Worm (Caenorhabditis elegans): ENCODE results near the gene K02E10.6.

ce11 chrX:2526078-2526477 is 43.5 kb upstream of the K02E10.6 start:
- TF ChIP-seq dao-5 (tag; optimal IDR thresholded peaks at IDR 0.05) (no peak), him-1 (tag; optimal IDR thresholded peaks at IDR 0.05) (no peak)
